Fruit fly (Drosophila melanogaster) whole organism, embryonic: ENCODE measurements around the gene Snx27.
A peak's percentile ranks its signal among the peaks of the same experiment; 100 is the strongest.

ENCODE experiments used
- Bdp1 ChIP-seq: fragments of 200-800 bp; sonication (Bioruptor generic); optimal IDR thresholded peaks from 3 replicates; lab custom pipeline; 2016; ENCODE audit warnings: missing biosample characterization, missing genetic modification characterization
- CG11085 ChIP-seq: fragments of 200-800 bp; sonication (Bioruptor generic); IDR thresholded peaks from 2 replicates; pipeline ENCODE4 v1.3.6; 2022; ENCODE audit warnings: missing biosample characterization, missing genetic modification characterization
- CG11723 ChIP-seq: fragments of 200-800 bp; sonication (Bioruptor generic); optimal IDR thresholded peaks from 2 replicates; lab custom pipeline; 2017; ENCODE audit warnings: missing biosample characterization, mild to moderate bottlenecking, missing genetic modification characterization
- CG13296 ChIP-seq: fragments of 200-800 bp; sonication (Bioruptor generic); optimal IDR thresholded peaks from 3 replicates; lab custom pipeline; 2018; ENCODE audit warnings: missing biosample characterization, mild to moderate bottlenecking, missing genetic modification characterization
- CG14014 ChIP-seq: fragments of 200-800 bp; sonication (Bioruptor generic); IDR thresholded peaks from 2 replicates; pipeline ENCODE4 v1.3.6; 2022; ENCODE audit warnings: missing biosample characterization, missing genetic modification characterization
- CG14050 ChIP-seq: fragments of 200-800 bp; sonication (Bioruptor generic); IDR thresholded peaks from 3 replicates; pipeline ENCODE4 v1.3.6; 2022; ENCODE audit warnings: missing biosample characterization, missing genetic modification characterization
- CG14965 ChIP-seq: fragments of 200-800 bp; sonication (Bioruptor generic); optimal IDR thresholded peaks from 2 replicates; lab custom pipeline; 2016; ENCODE audit warnings: missing biosample characterization, missing genetic modification characterization, borderline replicate concordance
- CG16779 ChIP-seq: fragments of 200-800 bp; sonication (Bioruptor generic); IDR thresholded peaks from 2 replicates; pipeline ENCODE4 v1.3.6; 2022; ENCODE audit warnings: missing biosample characterization, missing genetic modification characterization
- CG17328 ChIP-seq: fragments of 200-800 bp; sonication (Bioruptor generic); IDR thresholded peaks from 2 replicates; pipeline ENCODE4 v1.3.6; 2022; ENCODE audit warnings: missing biosample characterization, missing genetic modification characterization
- CG32772 ChIP-seq: fragments of 200-800 bp; sonication (Bioruptor generic); IDR thresholded peaks from 2 replicates; pipeline ENCODE4 v1.3.6; 2022; ENCODE audit warnings: missing biosample characterization, missing genetic modification characterization
- CG33557 ChIP-seq: fragments of 200-800 bp; sonication (Bioruptor generic); optimal IDR thresholded peaks from 2 replicates; lab custom pipeline; 2019; ENCODE audit warnings: missing biosample characterization, mild to moderate bottlenecking, missing genetic modification characterization, moderate library complexity
- CG4820 ChIP-seq: fragments of 200-800 bp; sonication (Bioruptor generic); optimal IDR thresholded peaks from 3 replicates; lab custom pipeline; 2016; ENCODE audit warnings: missing biosample characterization, missing genetic modification characterization
- CG6254 ChIP-seq: fragments of 200-800 bp; sonication (Bioruptor generic); optimal IDR thresholded peaks from 3 replicates; lab custom pipeline; 2017; ENCODE audit warnings: mild to moderate bottlenecking, missing biosample characterization, missing genetic modification reagents, missing genetic modification characterization
- CTCF ChIP-seq: fragments of 200-800 bp; sonication (Bioruptor generic); optimal IDR thresholded peaks from 2 replicates; lab custom pipeline; 2017; ENCODE audit warnings: missing biosample characterization, mild to moderate bottlenecking, missing genetic modification characterization, moderate library complexity
- Chrac-16 ChIP-seq: fragments of 200-800 bp; sonication (Bioruptor generic); optimal IDR thresholded peaks from 3 replicates; lab custom pipeline; 2016; ENCODE audit warnings: missing biosample characterization, missing genetic modification characterization
- Dad ChIP-seq: fragments of 200-800 bp; sonication (Bioruptor generic); optimal IDR thresholded peaks from 3 replicates; lab custom pipeline; 2016; ENCODE audit warnings: missing biosample characterization, missing genetic modification characterization
- Dref ChIP-seq: fragments of 200-800 bp; sonication (Bioruptor generic); IDR thresholded peaks from 2 replicates; pipeline ENCODE4 v1.3.6; 2022; ENCODE audit warnings: missing biosample characterization, missing genetic modification characterization
- Fer1 ChIP-seq: fragments of 200-800 bp; sonication (Bioruptor generic); optimal IDR thresholded peaks from 2 replicates; lab custom pipeline; 2017; ENCODE audit warnings: missing biosample characterization, mild to moderate bottlenecking, missing genetic modification characterization
- Hr78 ChIP-seq, 2 experiments: fragments of 200-800 bp in 1 of 2; fragments of >200 bp in 1 of 2; sonication (Bioruptor generic) in 1 of 2; optimal IDR thresholded peaks; 2 replicates each; lab custom pipeline; 2017 to 2019; ENCODE audit warnings: missing biosample characterization in 2 of 2, missing genetic modification characterization in 2 of 2, mild to moderate bottlenecking in 1 of 2, moderate library complexity in 1 of 2
- Jarid2 ChIP-seq: fragments of 200-800 bp; sonication (Bioruptor generic); optimal IDR thresholded peaks from 3 replicates; lab custom pipeline; 2017; ENCODE audit warnings: mild to moderate bottlenecking, missing biosample characterization, missing genetic modification reagents, missing genetic modification characterization
- Lim3 ChIP-seq: fragments of 200-800 bp; sonication (Bioruptor generic); IDR thresholded peaks from 2 replicates; pipeline ENCODE4 v1.3.6; 2022; ENCODE audit warnings: missing biosample characterization, missing genetic modification characterization
- MBD-R2 ChIP-seq: fragments of 200-800 bp; sonication (Bioruptor generic); IDR thresholded peaks from 2 replicates; pipeline ENCODE4 v1.3.6; 2022; ENCODE audit warnings: missing biosample characterization, missing genetic modification characterization
- NK7.1 ChIP-seq: fragments of 200-800 bp; sonication (Bioruptor generic); optimal IDR thresholded peaks from 3 replicates; lab custom pipeline; 2016; ENCODE audit warnings: missing biosample characterization, missing genetic modification characterization
- Ptx1 ChIP-seq: fragments of 200-800 bp; sonication (Bioruptor generic); IDR thresholded peaks from 2 replicates; pipeline ENCODE4 v1.3.6; 2022; ENCODE audit warnings: missing biosample characterization, missing genetic modification characterization
- Rfx ChIP-seq: fragments of 200-800 bp; sonication (Bioruptor generic); IDR thresholded peaks from 2 replicates; pipeline ENCODE4 v1.3.6; 2022; ENCODE audit warnings: missing biosample characterization, missing genetic modification characterization
- Side ChIP-seq: fragments of 200-800 bp; sonication (Bioruptor generic); optimal IDR thresholded peaks from 2 replicates; lab custom pipeline; 2016; ENCODE audit warnings: missing biosample characterization, missing genetic modification characterization
- Sry-δ ChIP-seq: fragments of 200-800 bp; sonication (Bioruptor generic); optimal IDR thresholded peaks from 2 replicates; lab custom pipeline; 2016; ENCODE audit warnings: missing biosample characterization, missing genetic modification characterization
- Trl ChIP-seq, 3 experiments: fragments of >200 bp in 2 of 3; fragments of 200-800 bp in 1 of 3; sonication (Bioruptor generic) in 1 of 3; optimal IDR thresholded peaks; 2 replicates in 1 of 3; 3 replicates in 2 of 3; lab custom pipeline; 2016 to 2017; ENCODE audit warnings: missing biosample characterization in 1 of 3, missing genetic modification characterization in 1 of 3
- YL-1 ChIP-seq: fragments of 200-800 bp; sonication (Bioruptor generic); optimal IDR thresholded peaks from 3 replicates; lab custom pipeline; 2017; ENCODE audit warnings: missing biosample characterization, mild to moderate bottlenecking, missing genetic modification characterization
- bcd ChIP-seq: fragments of 200-800 bp; sonication (Bioruptor generic); optimal IDR thresholded peaks from 2 replicates; lab custom pipeline; 2017; ENCODE audit warnings: missing biosample characterization, mild to moderate bottlenecking, missing genetic modification characterization
- bsh ChIP-seq, 2 experiments: fragments of 200-800 bp; sonication (Bioruptor generic); optimal IDR thresholded peaks; 2 replicates each; lab custom pipeline; 2017 to 2018; ENCODE audit warnings: mild to moderate bottlenecking in 2 of 2, missing biosample characterization in 2 of 2, missing genetic modification characterization in 2 of 2, moderate library complexity in 1 of 2
- chn ChIP-seq: fragments of 200-800 bp; sonication (Bioruptor generic); optimal IDR thresholded peaks from 2 replicates; lab custom pipeline; 2016; ENCODE audit warnings: missing biosample characterization, missing genetic modification characterization
- dati ChIP-seq: fragments of 200-800 bp; sonication (Bioruptor generic); IDR thresholded peaks from 2 replicates; pipeline ENCODE4 v1.3.6; 2022; ENCODE audit warnings: missing biosample characterization, missing genetic modification characterization
- dimm ChIP-seq: fragments of 200-800 bp; sonication (Bioruptor generic); IDR thresholded peaks from 2 replicates; pipeline ENCODE4 v1.3.6; 2022; ENCODE audit warnings: missing biosample characterization, missing genetic modification characterization
- ems ChIP-seq: fragments of 200-800 bp; sonication (Bioruptor generic); optimal IDR thresholded peaks from 3 replicates; lab custom pipeline; 2016; ENCODE audit warnings: missing biosample characterization, missing genetic modification characterization
- insv ChIP-seq, 2 experiments: fragments of 200-800 bp; sonication (Bioruptor generic); optimal IDR thresholded peaks; 3 replicates each; lab custom pipeline; 2016 to 2018; ENCODE audit warnings: missing biosample characterization in 2 of 2, missing genetic modification characterization in 2 of 2
- klu ChIP-seq: fragments of 200-800 bp; sonication (Bioruptor generic); IDR thresholded peaks from 2 replicates; pipeline ENCODE4 v1.3.6; 2022; ENCODE audit warnings: missing biosample characterization, missing genetic modification characterization
- nerfin-1 ChIP-seq: fragments of 200-800 bp; sonication (Bioruptor generic); optimal IDR thresholded peaks from 3 replicates; lab custom pipeline; 2019; ENCODE audit warnings: missing biosample characterization, mild to moderate bottlenecking, missing genetic modification characterization, moderate library complexity
- onecut ChIP-seq: fragments of 200-800 bp; sonication (Bioruptor generic); IDR thresholded peaks from 2 replicates; pipeline ENCODE4 v1.3.6; 2022; ENCODE audit warnings: missing biosample characterization, missing genetic modification characterization
- pzg ChIP-seq: fragments of 200-800 bp; sonication (Bioruptor generic); optimal IDR thresholded peaks from 3 replicates; lab custom pipeline; 2018; ENCODE audit warnings: missing biosample characterization, mild to moderate bottlenecking, missing genetic modification characterization, moderate library complexity
- rib ChIP-seq: fragments of 200-800 bp; sonication (Bioruptor generic); IDR thresholded peaks from 2 replicates; pipeline ENCODE4 v1.3.6; 2022; ENCODE audit warnings: missing biosample characterization, missing genetic modification characterization
- sima ChIP-seq: fragments of 200-800 bp; sonication (Bioruptor generic); optimal IDR thresholded peaks from 2 replicates; lab custom pipeline; 2016; ENCODE audit warnings: missing biosample characterization, missing genetic modification characterization
- so ChIP-seq: fragments of 200-800 bp; sonication (Bioruptor generic); IDR thresholded peaks from 3 replicates; pipeline ENCODE4 v1.3.6; 2022; ENCODE audit warnings: missing biosample characterization, missing genetic modification characterization
- sug ChIP-seq: fragments of 200-800 bp; optimal IDR thresholded peaks from 2 replicates; lab custom pipeline; 2019; ENCODE audit warnings: missing biosample characterization, mild to moderate bottlenecking, missing genetic modification characterization, moderate library complexity
- tll ChIP-seq, 2 experiments: fragments of 200-800 bp in 1 of 2; fragments of >200 bp in 1 of 2; sonication (Bioruptor generic) in 1 of 2; optimal IDR thresholded peaks; 2 replicates each; lab custom pipeline; 2017 to 2019; ENCODE audit warnings: missing biosample characterization in 2 of 2, missing genetic modification characterization in 2 of 2, mild to moderate bottlenecking in 1 of 2, moderate library complexity in 1 of 2
- trem ChIP-seq: fragments of 200-800 bp; optimal IDR thresholded peaks from 3 replicates; lab custom pipeline; 2019; ENCODE audit warnings: missing biosample characterization, mild to moderate bottlenecking, missing genetic modification characterization, moderate library complexity
- unc-4 ChIP-seq: fragments of 200-800 bp; sonication (Bioruptor generic); IDR thresholded peaks from 2 replicates; pipeline ENCODE4 v1.3.6; 2022; ENCODE audit warnings: missing biosample characterization, missing genetic modification characterization; ENCODE audit not compliant: partially characterized antibody
- vnd ChIP-seq: fragments of 200-800 bp; sonication (Bioruptor generic); IDR thresholded peaks from 3 replicates; pipeline ENCODE4 v1.3.6; 2022; ENCODE audit warnings: missing biosample characterization, missing genetic modification characterization; ENCODE audit not compliant: partially characterized antibody
- zfh1 ChIP-seq: fragments of 200-800 bp; sonication (Bioruptor generic); IDR thresholded peaks from 3 replicates; pipeline ENCODE4 v1.3.6; 2022; ENCODE audit warnings: missing biosample characterization, missing genetic modification characterization

Snx27 gene

dm6 chrX:5677400-5678177 lies 60.2 kb downstream of the Snx27 start (continued):
- TF ChIP-seq Lim3 (GFP tag; lab: Robert Waterston, UW): no peak
- peak; percentile 36 to 83 for TF ChIP-seq insv (GFP tag; optimal IDR thresholded peaks at IDR 0.05; lab: Kevin White, UChicago)
- peak; percentile 93 for TF ChIP-seq onecut (GFP tag; lab: Robert Waterston, UW)
- TF ChIP-seq CG14014: peak; percentile 92; the same call in 1 of the 2 replicates
- TF ChIP-seq Side (GFP tag; lab: Kevin White, UChicago): peak; percentile 87
- peak; percentile 30; the same call in 1 of the 2 replicates for TF ChIP-seq Ptx1 (GFP tag; lab: Robert Waterston, UW)
- no peak for TF ChIP-seq vnd (GFP tag; lab: Robert Waterston, UW)
- peak; percentile 43 for TF ChIP-seq Chrac-16 (GFP tag; lab: Kevin White, UChicago)
- peak; percentile 90 for TF ChIP-seq ems (GFP tag; lab: Kevin White, UChicago)
- peak; percentile 36; the same call in 1 of the 2 replicates for TF ChIP-seq dati
- TF ChIP-seq Fer1 (GFP tag; lab: Kevin White, UChicago): peak; percentile 96
- TF ChIP-seq CTCF (GFP tag; lab: Kevin White, UChicago): peak; percentile 57
- TF ChIP-seq dimm (GFP tag; lab: Robert Waterston, UW): no peak
- TF ChIP-seq bsh (GFP tag; optimal IDR thresholded peaks at IDR 0.05; lab: Kevin White, UChicago): peak in 1 of 2 experiments; percentile 95
- TF ChIP-seq CG14050 (GFP tag; lab: Robert Waterston, UW): peak; percentile 67
- peak; percentile 83 for TF ChIP-seq sima
- peak; percentile 90 for TF ChIP-seq CG11723
- TF ChIP-seq bcd (GFP tag; lab: Kevin White, UChicago): peak; percentile 87
- TF ChIP-seq CG32772 (GFP tag; lab: Robert Waterston, UW): peak; percentile 61
- TF ChIP-seq MBD-R2 (GFP tag; lab: Robert Waterston, UW): peak; percentile 59; the same call in 1 of the 2 replicates
- peak; percentile 80 for TF ChIP-seq CG4820 (GFP tag; lab: Kevin White, UChicago)
- peak; percentile 89 for TF ChIP-seq CG16779 (GFP tag; lab: Robert Waterston, UW)
- peak; percentile 94 for TF ChIP-seq nerfin-1 (tag; lab: Kevin White, UChicago)
- TF ChIP-seq pzg (GFP tag; lab: Kevin White, UChicago): peak; percentile 16
- peak in 1 of 2 experiments; percentile 56 for TF ChIP-seq tll (GFP tag; optimal IDR thresholded peaks at IDR 0.05; lab: Kevin White, UChicago)
- peak; percentile 89 for TF ChIP-seq CG6254 (GFP tag; lab: Kevin White, UChicago)
- TF ChIP-seq CG33557 (GFP tag; lab: Kevin White, UChicago): peak; percentile 98
- TF ChIP-seq Rfx (GFP tag; lab: Robert Waterston, UW): peak; percentile 91
- TF ChIP-seq trem (tag; lab: Kevin White, UChicago): peak; percentile 49
- peak; percentile 53 for TF ChIP-seq Sry-δ (GFP tag; lab: Kevin White, UChicago)
- peak; percentile 71 for TF ChIP-seq chn (GFP tag; lab: Kevin White, UChicago)
- peak; percentile 92 for TF ChIP-seq NK7.1 (GFP tag; lab: Kevin White, UChicago)
- TF ChIP-seq so: peak; percentile 92; the same call in 2 of the 3 replicates
- TF ChIP-seq Trl (optimal IDR thresholded peaks at IDR 0.05; lab: Kevin White, UChicago): no peak
- TF ChIP-seq Trl (GFP tag; optimal IDR thresholded peaks at IDR 0.05; lab: Kevin White, UChicago): peak; percentile 94
- peak; percentile 97 for TF ChIP-seq CG13296 (GFP tag; lab: Kevin White, UChicago)
- peak; percentile 85 for TF ChIP-seq Jarid2 (GFP tag; lab: Kevin White, UChicago)
- peak; percentile 72 for TF ChIP-seq sug (tag; lab: Kevin White, UChicago)
- peak; percentile 73 for TF ChIP-seq CG14965 (GFP tag; lab: Kevin White, UChicago)
- peak; percentile 89 for TF ChIP-seq Dad
- no peak for TF ChIP-seq Dref (GFP tag; lab: Robert Waterston, UW)
- peak in 1 of 2 experiments; percentile 53 for TF ChIP-seq Hr78 (GFP tag; optimal IDR thresholded peaks at IDR 0.05; lab: Kevin White, UChicago)
- TF ChIP-seq Bdp1: peak; percentile 87
- peak; percentile 90 for TF ChIP-seq CG17328 (GFP tag; lab: Robert Waterston, UW)
- TF ChIP-seq rib (GFP tag; lab: Robert Waterston, UW): peak; percentile 90
- TF ChIP-seq klu: 0 out of 2 replicates have a peak, but pooled peaks have one; percentile 28
- peak; percentile 69; the same call in 1 of the 2 replicates for TF ChIP-seq CG11085 (GFP tag; lab: Robert Waterston, UW)
- peak; percentile 94 for TF ChIP-seq zfh1 (GFP tag; lab: Robert Waterston, UW)
- peak; percentile 98 for TF ChIP-seq YL-1 (GFP tag; lab: Kevin White, UChicago)
- no peak for TF ChIP-seq unc-4
